Worm (Caenorhabditis elegans): Measurements from ENCODE around the gene sel-12.

DNA sequence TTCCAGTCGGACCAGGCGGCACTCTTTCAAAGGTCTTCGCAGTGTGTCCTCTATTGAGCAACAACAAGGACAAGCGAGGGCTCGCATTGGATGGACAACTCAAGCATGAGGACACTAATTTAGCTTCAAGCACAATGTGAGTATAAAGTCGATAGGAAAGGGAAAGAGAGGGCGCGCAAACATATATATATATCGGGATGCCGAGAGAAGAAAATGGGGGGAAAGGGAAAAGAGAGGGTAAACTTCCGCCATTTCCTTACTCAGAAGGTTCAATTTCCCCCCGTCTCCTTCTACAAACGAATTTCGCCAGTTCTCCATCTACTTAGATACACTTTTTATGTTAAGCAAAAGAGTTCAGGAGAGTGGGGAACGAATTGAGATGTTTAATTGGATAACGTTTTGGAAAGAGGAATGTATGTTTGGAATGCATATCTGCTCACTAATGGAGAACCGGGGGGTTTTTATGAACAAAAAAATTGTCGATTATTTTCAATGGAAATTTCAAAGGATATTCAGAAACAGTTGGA lies 37.0 kb downstream of the sel-12 start:
- no peak for TF ChIP-seq aha-1 (tag; optimal IDR thresholded peaks at IDR 0.05)
- no peak for TF ChIP-seq ama-1 (optimal IDR thresholded peaks at IDR 0.05)
- TF ChIP-seq snu-23 (GFP tag; optimal IDR thresholded peaks at IDR 0.05): no peak
- no peak for TF ChIP-seq nhr-11 (tag; optimal IDR thresholded peaks at IDR 0.05)
- no peak for TF ChIP-seq sox-4 (tag; optimal IDR thresholded peaks at IDR 0.05)
- TF ChIP-seq zip-4 (GFP tag; optimal IDR thresholded peaks at IDR 0.05): no peak
- no peak for TF ChIP-seq nhr-28 (tag; optimal IDR thresholded peaks at IDR 0.05)
- TF ChIP-seq elt-3 (tag; optimal IDR thresholded peaks at IDR 0.05): no peak
- TF ChIP-seq fos-1 (tag; optimal IDR thresholded peaks at IDR 0.05): no peak
- TF ChIP-seq dpl-1 (GFP tag; optimal IDR thresholded peaks at IDR 0.05): no peak
- TF ChIP-seq lin-15B (tag; optimal IDR thresholded peaks at IDR 0.05): no peak
